Fruit fly (Drosophila melanogaster) whole organism, adult: ENCODE results near the gene Nulp1.

Source experiments
- CG14711 ChIP-seq: fragments of 200-800 bp; sonication (Bioruptor generic); optimal IDR thresholded peaks from 2 replicates; lab custom pipeline; 2018; ENCODE audit warnings: missing biosample characterization, mild to moderate bottlenecking, missing genetic modification characterization, moderate library complexity
- CG1620 ChIP-seq: fragments of 200-800 bp; sonication (Bioruptor generic); optimal IDR thresholded peaks from 2 replicates; lab custom pipeline; 2016; ENCODE audit warnings: missing biosample characterization, missing genetic modification characterization
- CG33017 ChIP-seq: fragments of 200-800 bp; sonication (Bioruptor generic); optimal IDR thresholded peaks from 2 replicates; lab custom pipeline; 2018; ENCODE audit warnings: missing biosample characterization, mild to moderate bottlenecking, missing genetic modification characterization, moderate library complexity
- CG7045 ChIP-seq: fragments of 200-800 bp; sonication (Bioruptor generic); optimal IDR thresholded peaks from 2 replicates; lab custom pipeline; 2017; ENCODE audit warnings: missing biosample characterization, mild to moderate bottlenecking, missing genetic modification characterization
- CG7101 ChIP-seq: fragments of 200-800 bp; sonication (Bioruptor generic); optimal IDR thresholded peaks from 2 replicates; lab custom pipeline; 2018; ENCODE audit warnings: missing biosample characterization, mild to moderate bottlenecking, missing genetic modification characterization, moderate library complexity
- Crg-1 ChIP-seq: fragments of 200-800 bp; sonication (Bioruptor generic); optimal IDR thresholded peaks from 2 replicates; lab custom pipeline; 2016; ENCODE audit warnings: missing biosample characterization, missing genetic modification characterization
- bab1 ChIP-seq: fragments of 200-800 bp; sonication (Bioruptor generic); optimal IDR thresholded peaks from 3 replicates; lab custom pipeline; 2019; ENCODE audit warnings: missing biosample characterization, mild to moderate bottlenecking, missing genetic modification characterization, moderate library complexity
- kay ChIP-seq: fragments of 200-800 bp; sonication (Bioruptor generic); peaks from one replicate; lab custom pipeline; 2016; ENCODE audit warnings: missing biosample characterization, missing genetic modification characterization, borderline replicate concordance
- pad ChIP-seq: fragments of 200-800 bp; sonication (Bioruptor generic); optimal IDR thresholded peaks from 3 replicates; lab custom pipeline; 2017; ENCODE audit warnings: missing biosample characterization, missing genetic modification characterization, mild to moderate bottlenecking, moderate library complexity, missing genetic modification reagents
- tj ChIP-seq: fragments of 200-800 bp; sonication (Bioruptor generic); optimal IDR thresholded peaks from 3 replicates; lab custom pipeline; 2017; ENCODE audit warnings: missing biosample characterization, mild to moderate bottlenecking, missing genetic modification characterization, moderate library complexity
- toe ChIP-seq: fragments of 200-800 bp; sonication (Bioruptor generic); optimal IDR thresholded peaks from 2 replicates; lab custom pipeline; 2016; ENCODE audit warnings: missing biosample characterization, missing genetic modification characterization

DNA sequence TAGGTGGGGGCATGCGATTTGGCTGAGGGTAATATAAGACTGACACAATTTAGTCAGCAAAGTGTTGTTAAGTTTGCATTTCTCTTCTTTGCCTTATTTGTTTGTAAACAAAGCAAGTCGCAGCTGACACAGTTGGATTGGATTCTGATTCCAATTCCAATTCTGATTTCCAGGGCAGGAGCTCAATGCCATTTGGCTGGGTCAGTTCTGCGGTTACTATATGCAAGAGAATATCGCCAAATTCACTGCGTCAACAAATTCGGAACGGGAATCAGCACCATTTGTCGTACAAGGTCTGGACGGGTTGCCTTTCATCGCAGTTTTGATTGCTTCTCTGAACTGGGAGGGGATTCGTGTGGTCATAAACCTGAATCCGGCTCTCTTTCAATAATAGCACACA is 42.7 kb upstream of the Nulp1 start:
- TF ChIP-seq Crg-1 (GFP tag; lab: Kevin White, UChicago) (no peak), CG33017 (no peak), CG7045 (GFP tag; lab: Kevin White, UChicago) (no peak), CG14711 (tag; lab: Kevin White, UChicago) (no peak), kay (GFP tag; lab: Kevin White, UChicago) (no peak), CG1620 (no peak), tj (GFP tag; lab: Kevin White, UChicago) (peak; percentile 91), bab1 (no peak), toe (GFP tag; lab: Kevin White, UChicago) (no peak), CG7101 (tag; lab: Kevin White, UChicago) (no peak), pad (GFP tag; lab: Kevin White, UChicago) (no peak)
